Fruit fly (Drosophila melanogaster) whole organism, prepupa: Measurements from ENCODE around the gene RagA-B.

Source experiments
- CG8119 ChIP-seq: fragments of 200-800 bp; sonication (Bioruptor generic); IDR thresholded peaks from 3 replicates; pipeline ENCODE4 v1.3.6; 2022; ENCODE audit warnings: missing biosample characterization, missing genetic modification characterization
- Hr38 ChIP-seq: sonication (Bioruptor generic); optimal IDR thresholded peaks from 2 replicates; lab custom pipeline; 2016; ENCODE audit warnings: missing biosample characterization, missing genetic modification characterization
- Hr39 ChIP-seq: fragments of 200-800 bp; sonication (Bioruptor generic); optimal IDR thresholded peaks from 2 replicates; lab custom pipeline; 2016; ENCODE audit warnings: missing biosample characterization, missing genetic modification characterization
- Sox102F ChIP-seq: fragments of 200-800 bp; sonication (Bioruptor generic); optimal IDR thresholded peaks from 2 replicates; lab custom pipeline; 2016; ENCODE audit warnings: missing biosample characterization, mild to moderate bottlenecking, missing genetic modification characterization
- Sox14 ChIP-seq: fragments of 200-800 bp; sonication (Bioruptor generic); optimal IDR thresholded peaks from 3 replicates; lab custom pipeline; 2016; ENCODE audit warnings: missing biosample characterization, missing genetic modification characterization
- achi ChIP-seq: fragments of 200-800 bp; sonication (Bioruptor generic); optimal IDR thresholded peaks from 3 replicates; lab custom pipeline; 2016; ENCODE audit warnings: missing biosample characterization, missing genetic modification characterization
- dac ChIP-seq: fragments of 200-800 bp; sonication (Bioruptor generic); optimal IDR thresholded peaks from 2 replicates; lab custom pipeline; 2017; ENCODE audit warnings: missing biosample characterization, mild to moderate bottlenecking, missing genetic modification characterization
- eg ChIP-seq: fragments of 200-800 bp; sonication (Bioruptor generic); IDR thresholded peaks from 3 replicates; pipeline ENCODE4 v1.3.6; 2022; ENCODE audit warnings: missing biosample characterization, missing genetic modification characterization
- topi ChIP-seq: fragments of 200-800 bp; sonication (Bioruptor generic); optimal IDR thresholded peaks from 3 replicates; lab custom pipeline; 2016; ENCODE audit warnings: missing biosample characterization, missing genetic modification characterization
- vri ChIP-seq: fragments of 200-800 bp; sonication (Bioruptor generic); optimal IDR thresholded peaks from 3 replicates; lab custom pipeline; 2016; ENCODE audit warnings: missing biosample characterization, mild to moderate bottlenecking, missing genetic modification characterization

DNA sequence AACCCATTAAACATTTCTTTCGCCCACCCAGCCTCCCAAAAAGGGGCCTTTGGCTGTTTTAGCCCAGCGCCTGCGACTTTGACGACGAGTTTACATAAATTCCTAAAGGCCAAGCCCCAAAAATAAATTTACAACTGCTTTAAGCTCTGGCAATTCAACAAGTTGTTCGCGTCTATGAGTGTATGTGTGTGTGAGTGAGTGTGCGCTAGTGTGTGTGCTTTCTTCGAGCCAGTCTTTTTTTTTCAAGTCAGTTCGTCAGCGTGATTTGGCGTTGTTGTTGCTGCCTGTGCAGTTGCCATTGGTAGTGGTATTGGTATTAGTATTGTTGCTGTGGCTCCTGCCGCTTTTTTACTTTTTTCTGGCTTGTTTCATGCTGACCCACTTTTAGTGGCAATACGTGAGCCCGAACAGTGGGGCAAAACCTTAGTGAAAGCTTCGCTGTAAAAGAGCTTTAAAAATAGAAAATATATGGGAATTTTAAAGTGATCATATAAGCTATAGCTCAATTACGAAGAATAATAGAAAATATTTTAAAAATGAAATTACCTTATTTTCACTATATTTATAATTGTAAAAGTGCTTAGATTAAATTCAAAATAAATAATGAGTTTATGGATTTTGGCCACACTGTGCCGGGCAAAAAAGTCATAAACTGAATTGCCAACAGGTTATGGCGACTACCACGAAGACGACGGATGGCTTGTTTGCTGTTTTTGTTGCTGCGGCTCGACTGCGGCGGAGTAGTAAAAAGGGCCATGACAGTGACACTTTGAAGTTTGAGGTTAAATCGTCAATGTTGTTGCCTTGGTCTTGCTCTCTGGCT lies 38.4 kb downstream of the RagA-B start:
- TF ChIP-seq achi (GFP tag; lab: Kevin White, UChicago) (peak; percentile 94), vri (peak; percentile 78), Sox102F (peak; percentile 93), Sox14 (GFP tag; lab: Kevin White, UChicago) (peak; percentile 84), topi (GFP tag; lab: Kevin White, UChicago) (peak; percentile 91), eg (GFP tag; lab: Robert Waterston, UW) (peak; percentile 91), Hr39 (peak; percentile 66), Hr38 (GFP tag; lab: Kevin White, UChicago) (no peak), CG8119 (GFP tag; lab: Robert Waterston, UW) (peak; percentile 96), dac (GFP tag; lab: Kevin White, UChicago) (peak; percentile 88)
